Fruit fly (Drosophila melanogaster): Measurements from ENCODE around the gene CG15208.

DNA sequence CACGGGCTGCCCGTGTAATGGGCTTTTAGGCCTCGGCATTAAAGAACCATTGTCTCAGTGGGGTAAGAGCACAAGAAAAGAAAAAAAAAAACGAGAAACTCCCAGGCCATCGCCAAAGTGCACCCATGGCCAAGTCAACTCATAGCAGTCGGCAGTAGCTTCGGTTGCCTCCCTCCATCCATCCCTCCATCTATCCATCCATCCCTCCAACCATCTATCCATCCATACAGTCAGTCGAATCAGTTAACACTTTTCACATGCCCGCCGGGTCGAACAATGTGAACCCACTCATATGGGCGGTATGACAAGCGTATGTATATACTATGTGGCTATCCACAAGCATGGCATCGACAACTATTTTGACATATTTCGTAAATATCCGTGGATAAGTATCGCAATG is 32.1 kb upstream of the CG15208 start:
- TF ChIP-seq esn (GFP tag; optimal IDR thresholded peaks at IDR 0.05), result no peak
- TF ChIP-seq CG6854 (GFP tag; optimal IDR thresholded peaks at IDR 0.05), result no peak
- no peak for TF ChIP-seq Eip93F (GFP tag; optimal IDR thresholded peaks at IDR 0.05)
- no peak for TF ChIP-seq Hr39 (GFP tag; optimal IDR thresholded peaks at IDR 0.05)
- TF ChIP-seq dac (GFP tag; optimal IDR thresholded peaks at IDR 0.05), result no peak
- no peak for TF ChIP-seq CG9139 (GFP tag; optimal IDR thresholded peaks at IDR 0.05)
- TF ChIP-seq Eip78C (GFP tag), result no peak
- TF ChIP-seq Gug (GFP tag; IDR thresholded peaks at IDR 0.05), result no peak
- TF ChIP-seq fd85E (GFP tag; optimal IDR thresholded peaks at IDR 0.05), result no peak
- no peak for TF ChIP-seq fkh (GFP tag; optimal IDR thresholded peaks at IDR 0.05)
- TF ChIP-seq OdsH (GFP tag; optimal IDR thresholded peaks at IDR 0.05), result no peak

Data from whole organism, prepupa.